1 fruit fly cellular context compared by ENCODE assay signal in the genomic region with DNA sequence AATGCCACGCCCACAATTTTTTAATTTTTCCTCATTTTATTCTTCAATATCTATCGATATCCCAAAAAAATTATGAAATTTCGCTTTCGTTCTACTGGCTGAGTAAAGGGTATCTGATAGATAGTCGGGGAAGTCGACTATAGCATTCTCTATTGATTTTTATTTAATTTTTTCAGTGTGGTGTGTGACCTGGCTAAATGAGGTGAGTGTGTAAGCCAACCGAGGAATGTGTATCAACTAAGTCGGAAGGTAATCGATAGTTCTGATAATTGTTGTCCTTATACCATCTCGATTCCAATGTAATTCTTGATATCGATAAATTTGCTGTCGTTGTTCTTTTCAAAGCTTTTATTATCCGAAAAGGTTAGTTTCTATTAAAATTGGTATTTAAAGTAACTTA.
TF ChIP-seq lines count a peak whose summit lies in the region.

A gene (plus strand): TSS at position 328 of the 400 bp plus-strand sequence.

TF ChIP-seq in whole organism, embryonic, 481 proteins besides CTCF, POLR2A, EP300 and RAD21 (continued from another document and continues in another):
- TF ChIP-seq ara (GFP tag; IDR thresholded peaks at IDR 0.05; lab: Robert Waterston, UW) = no peak
- peak; percentile 96 for TF ChIP-seq Dref (GFP tag; IDR thresholded peaks at IDR 0.05; lab: Robert Waterston, UW)
- TF ChIP-seq Stat92E (GFP tag; optimal IDR thresholded peaks at IDR 0.05; lab: Kevin White, UChicago) = no peak
- peak; percentile 73 for TF ChIP-seq Lhr (GFP tag; optimal IDR thresholded peaks at IDR 0.05; lab: Kevin White, UChicago)
- peak; percentile 18 for TF ChIP-seq CG9609 (GFP tag; optimal IDR thresholded peaks at IDR 0.05; lab: Kevin White, UChicago)
- TF ChIP-seq HLHmδ (GFP tag; optimal IDR thresholded peaks at IDR 0.05; lab: Kevin White, UChicago) = no peak
- no peak for TF ChIP-seq Drgx (GFP tag; IDR thresholded peaks at IDR 0.05; lab: Robert Waterston, UW)
- TF ChIP-seq CG4424 (GFP tag; optimal IDR thresholded peaks at IDR 0.05; lab: Kevin White, UChicago) = peak; percentile 56
- no peak for TF ChIP-seq CG5180 (GFP tag; optimal IDR thresholded peaks at IDR 0.05; lab: Kevin White, UChicago)
- no peak for TF ChIP-seq CG3995 (GFP tag; optimal IDR thresholded peaks at IDR 0.05; lab: Kevin White, UChicago)
- TF ChIP-seq CG12219 (GFP tag; optimal IDR thresholded peaks at IDR 0.05; lab: Kevin White, UChicago) = no peak
- peak; percentile 2 for TF ChIP-seq scrt (GFP tag; optimal IDR thresholded peaks at IDR 0.05; lab: Kevin White, UChicago)
- peak; percentile 7 for TF ChIP-seq HmgZ (tag; optimal IDR thresholded peaks at IDR 0.05; lab: Kevin White, UChicago)
- TF ChIP-seq Sox102F (GFP tag; optimal IDR thresholded peaks at IDR 0.05; lab: Kevin White, UChicago) = peak; percentile 46
- no peak for TF ChIP-seq pan (optimal IDR thresholded peaks at IDR 0.05; lab: Kevin White, UChicago)
- peak in 1 of 2 experiments; percentile 42 for TF ChIP-seq pan (GFP tag; optimal IDR thresholded peaks at IDR 0.05 in 1 of 2, IDR thresholded peaks at IDR 0.05 in 1 of 2)
- no peak for TF ChIP-seq CG10654 (GFP tag; optimal IDR thresholded peaks at IDR 0.05; lab: Kevin White, UChicago)
- no peak for TF ChIP-seq hth (optimal IDR thresholded peaks at IDR 0.05; lab: Kevin White, UChicago)
- TF ChIP-seq chn (GFP tag; optimal IDR thresholded peaks at IDR 0.05; lab: Kevin White, UChicago) = peak; percentile 53
- peak; percentile 12 for TF ChIP-seq pnt (GFP tag; optimal IDR thresholded peaks at IDR 0.05; lab: Kevin White, UChicago)
- peak; percentile 47 for TF ChIP-seq CG2712 (tag; optimal IDR thresholded peaks at IDR 0.05; lab: Kevin White, UChicago)
- 0 out of 2 replicates have a peak, but pooled peaks have one; percentile 37 for TF ChIP-seq CG11247 (GFP tag; IDR thresholded peaks at IDR 0.05; lab: Robert Waterston, UW)
- no peak for TF ChIP-seq Sin3A (optimal IDR thresholded peaks at IDR 0.05; lab: Kevin White, UChicago)
- no peak for TF ChIP-seq Gsc (GFP tag; IDR thresholded peaks at IDR 0.05; lab: Robert Waterston, UW)
- TF ChIP-seq Atf3 (GFP tag; optimal IDR thresholded peaks at IDR 0.05; lab: Kevin White, UChicago) = peak; percentile 29
- no peak for TF ChIP-seq Hmx (GFP tag; optimal IDR thresholded peaks at IDR 0.05; lab: Kevin White, UChicago)
- peak; percentile 46 for TF ChIP-seq nmo (GFP tag; optimal IDR thresholded peaks at IDR 0.05; lab: Kevin White, UChicago)
- no peak for TF ChIP-seq CG17912 (GFP tag; optimal IDR thresholded peaks at IDR 0.05; lab: Kevin White, UChicago)
- peak; percentile 37 for TF ChIP-seq CG3163 (GFP tag; optimal IDR thresholded peaks at IDR 0.05; lab: Kevin White, UChicago)
- no peak for TF ChIP-seq CG12299 (tag; optimal IDR thresholded peaks at IDR 0.05; lab: Kevin White, UChicago)
- TF ChIP-seq CG12104 (GFP tag; optimal IDR thresholded peaks at IDR 0.05; lab: Kevin White, UChicago) = no peak
- peak; percentile 66 for TF ChIP-seq Side (GFP tag; optimal IDR thresholded peaks at IDR 0.05; lab: Kevin White, UChicago)
- TF ChIP-seq tll (GFP tag; optimal IDR thresholded peaks at IDR 0.05; lab: Kevin White, UChicago) = no peak
- no peak for TF ChIP-seq CG9437 (GFP tag; optimal IDR thresholded peaks at IDR 0.05; lab: Kevin White, UChicago)
- no peak for TF ChIP-seq esg (GFP tag; conservative IDR thresholded peaks at IDR 0.05; lab: Robert Waterston, UW)
- TF ChIP-seq dan (GFP tag; IDR thresholded peaks at IDR 0.05; lab: Robert Waterston, UW) = no peak
- no peak for TF ChIP-seq Ravus (GFP tag; IDR thresholded peaks at IDR 0.05; lab: Robert Waterston, UW)
- no peak for TF ChIP-seq jigr1 (GFP tag; IDR thresholded peaks at IDR 0.05; lab: Robert Waterston, UW)
- TF ChIP-seq CG4282 (GFP tag; optimal IDR thresholded peaks at IDR 0.05; lab: Kevin White, UChicago) = no peak
- peak; percentile 80 for TF ChIP-seq nerfin-2 (GFP tag; IDR thresholded peaks at IDR 0.05; lab: Robert Waterston, UW; ENCODE audit: partially characterized antibody)
- TF ChIP-seq crp (GFP tag; optimal IDR thresholded peaks at IDR 0.05; lab: Kevin White, UChicago) = peak in 1 of 2 experiments; percentile 49
- TF ChIP-seq psq (GFP tag; optimal IDR thresholded peaks at IDR 0.05; lab: Kevin White, UChicago) = peak; percentile 21
- TF ChIP-seq H2.0 (GFP tag; IDR thresholded peaks at IDR 0.05; lab: Robert Waterston, UW) = peak; percentile 36; the same call in 1 of the 2 replicates
- TF ChIP-seq H15 (GFP tag; IDR thresholded peaks at IDR 0.05; lab: Robert Waterston, UW) = no peak
- TF ChIP-seq CG11504 (tag; optimal IDR thresholded peaks at IDR 0.05; lab: Kevin White, UChicago) = no peak
- no peak for TF ChIP-seq CG16779 (GFP tag; IDR thresholded peaks at IDR 0.05; lab: Robert Waterston, UW)
- peak; percentile 83 for TF ChIP-seq hb (GFP tag; IDR thresholded peaks at IDR 0.05; lab: Robert Waterston, UW; ENCODE audit: partially characterized antibody)
- peak; percentile 24 for TF ChIP-seq CG8089 (GFP tag; optimal IDR thresholded peaks at IDR 0.05; lab: Kevin White, UChicago)
- TF ChIP-seq gem (tag; optimal IDR thresholded peaks at IDR 0.05; lab: Kevin White, UChicago) = peak; percentile 64
- peak; percentile 4 for TF ChIP-seq CG12769 (tag; optimal IDR thresholded peaks at IDR 0.05; lab: Kevin White, UChicago)
- TF ChIP-seq CG10979 (tag; optimal IDR thresholded peaks at IDR 0.05; lab: Kevin White, UChicago) = no peak
- TF ChIP-seq Bteb2 (GFP tag; optimal IDR thresholded peaks at IDR 0.05; lab: Kevin White, UChicago) = peak; percentile 47
- peak; percentile 12 for TF ChIP-seq CG13775 (GFP tag; optimal IDR thresholded peaks at IDR 0.05; lab: Kevin White, UChicago)
- TF ChIP-seq CG6272 (GFP tag; IDR thresholded peaks at IDR 0.05; lab: Robert Waterston, UW) = no peak
- TF ChIP-seq cas (GFP tag; IDR thresholded peaks at IDR 0.05; lab: Robert Waterston, UW) = no peak
- peak; percentile 7 for TF ChIP-seq repo (GFP tag; optimal IDR thresholded peaks at IDR 0.05; lab: Kevin White, UChicago)
- TF ChIP-seq fd3F (GFP tag; optimal IDR thresholded peaks at IDR 0.05; lab: Kevin White, UChicago) = no peak
- peak; percentile 59 for TF ChIP-seq CG2116 (GFP tag; optimal IDR thresholded peaks at IDR 0.05; lab: Kevin White, UChicago)
- TF ChIP-seq sr (GFP tag; IDR thresholded peaks at IDR 0.05; lab: Robert Waterston, UW) = no peak
- no peak for TF ChIP-seq Elba2 (GFP tag; optimal IDR thresholded peaks at IDR 0.05; lab: Kevin White, UChicago)
- no peak for TF ChIP-seq GATAe (GFP tag; conservative IDR thresholded peaks at IDR 0.05; lab: Robert Waterston, UW)
- peak in 1 of 2 experiments; percentile 42 for TF ChIP-seq Hr51 (GFP tag; optimal IDR thresholded peaks at IDR 0.05; lab: Kevin White, UChicago)
- no peak for TF ChIP-seq Hand (GFP tag; optimal IDR thresholded peaks at IDR 0.05; lab: Kevin White, UChicago)
- no peak for TF ChIP-seq otp (GFP tag; IDR thresholded peaks at IDR 0.05; lab: Robert Waterston, UW)
- peak; percentile 55; the same call in 1 of the 2 replicates for TF ChIP-seq CG2129 (GFP tag; IDR thresholded peaks at IDR 0.05; lab: Robert Waterston, UW; ENCODE audit: partially characterized antibody)
- no peak for TF ChIP-seq wek (GFP tag; optimal IDR thresholded peaks at IDR 0.05; lab: Kevin White, UChicago)
- TF ChIP-seq CG7372 (GFP tag; IDR thresholded peaks at IDR 0.05; lab: Robert Waterston, UW) = no peak
- TF ChIP-seq CG14860 (GFP tag; IDR thresholded peaks at IDR 0.05; lab: Robert Waterston, UW; ENCODE audit: partially characterized antibody) = peak; percentile 86
- TF ChIP-seq Usf (GFP tag; optimal IDR thresholded peaks at IDR 0.05; lab: Kevin White, UChicago) = no peak
- TF ChIP-seq Doc3 (GFP tag; IDR thresholded peaks at IDR 0.05; lab: Robert Waterston, UW; ENCODE audit: partially characterized antibody) = peak; percentile 71; the same call in 2 of the 3 replicates
- TF ChIP-seq twi (tag; optimal IDR thresholded peaks at IDR 0.05; lab: Kevin White, UChicago) = no peak
- TF ChIP-seq nerfin-1 (tag; optimal IDR thresholded peaks at IDR 0.05; lab: Kevin White, UChicago) = no peak
- TF ChIP-seq CG11085 (GFP tag; IDR thresholded peaks at IDR 0.05; lab: Robert Waterston, UW) = no peak
- TF ChIP-seq zen (tag; optimal IDR thresholded peaks at IDR 0.05; lab: Kevin White, UChicago) = no peak
- peak; percentile 15; the same call in 1 of the 2 replicates for TF ChIP-seq CG31224 (GFP tag; IDR thresholded peaks at IDR 0.05; lab: Robert Waterston, UW)
- no peak for TF ChIP-seq CG31365 (tag; optimal IDR thresholded peaks at IDR 0.05; lab: Kevin White, UChicago)
- no peak for TF ChIP-seq CG3407 (GFP tag; optimal IDR thresholded peaks at IDR 0.05; lab: Kevin White, UChicago)
- TF ChIP-seq CG43689 (GFP tag; IDR thresholded peaks at IDR 0.05; lab: Robert Waterston, UW) = no peak
- TF ChIP-seq CrebB (tag; optimal IDR thresholded peaks at IDR 0.05; lab: Kevin White, UChicago) = no peak
- TF ChIP-seq CG1647 (GFP tag; optimal IDR thresholded peaks at IDR 0.05; lab: Kevin White, UChicago) = peak; percentile 58
- TF ChIP-seq CG3726 (GFP tag; IDR thresholded peaks at IDR 0.05; lab: Robert Waterston, UW) = no peak
- TF ChIP-seq Scr (GFP tag; IDR thresholded peaks at IDR 0.05; lab: Robert Waterston, UW; ENCODE audit: partially characterized antibody) = peak; percentile 83
- TF ChIP-seq kni (GFP tag; optimal IDR thresholded peaks at IDR 0.05; lab: Kevin White, UChicago) = no peak
- TF ChIP-seq prd (optimal IDR thresholded peaks at IDR 0.05; lab: Kevin White, UChicago) = no peak
- peak; percentile 52; the same call in 1 of the 3 replicates for TF ChIP-seq prd (GFP tag; IDR thresholded peaks at IDR 0.05; lab: Robert Waterston, UW)
- no peak for TF ChIP-seq CG10543 (GFP tag; optimal IDR thresholded peaks at IDR 0.05; lab: Kevin White, UChicago)
- peak; percentile 67 for TF ChIP-seq Antp (GFP tag; optimal IDR thresholded peaks at IDR 0.05; lab: Kevin White, UChicago)
- peak; percentile 28 for TF ChIP-seq CG3281 (GFP tag; optimal IDR thresholded peaks at IDR 0.05; lab: Kevin White, UChicago)
- TF ChIP-seq CG13296 (GFP tag; optimal IDR thresholded peaks at IDR 0.05; lab: Kevin White, UChicago) = no peak
- TF ChIP-seq CG1603 (tag; optimal IDR thresholded peaks at IDR 0.05; lab: Kevin White, UChicago) = peak; percentile 62
- no peak for TF ChIP-seq CG12236 (GFP tag; optimal IDR thresholded peaks at IDR 0.05; lab: Kevin White, UChicago)
- no peak for TF ChIP-seq Blimp-1 (GFP tag; optimal IDR thresholded peaks at IDR 0.05; lab: Kevin White, UChicago)
- peak; percentile 71 for TF ChIP-seq Rfx (GFP tag; IDR thresholded peaks at IDR 0.05; lab: Robert Waterston, UW)
- TF ChIP-seq toy (GFP tag; IDR thresholded peaks at IDR 0.05; lab: Robert Waterston, UW) = no peak
- TF ChIP-seq Vsx1 (GFP tag; optimal IDR thresholded peaks at IDR 0.05; lab: Kevin White, UChicago) = no peak
- peak; percentile 69 for TF ChIP-seq CG15514 (GFP tag; optimal IDR thresholded peaks at IDR 0.05; lab: Kevin White, UChicago)
- no peak for TF ChIP-seq CG4328 (GFP tag; optimal IDR thresholded peaks at IDR 0.05; lab: Kevin White, UChicago)
- peak; percentile 34 for TF ChIP-seq jumu (GFP tag; optimal IDR thresholded peaks at IDR 0.05; lab: Kevin White, UChicago)
- peak; percentile 90 for TF ChIP-seq ato (GFP tag; IDR thresholded peaks at IDR 0.05; lab: Robert Waterston, UW; ENCODE audit: partially characterized antibody)
- peak; percentile 94 for TF ChIP-seq Med (GFP tag; lab: Kevin White, UChicago)
- no peak for TF ChIP-seq Mes4 (GFP tag; optimal IDR thresholded peaks at IDR 0.05; lab: Kevin White, UChicago)
- TF ChIP-seq ham (GFP tag; IDR thresholded peaks at IDR 0.05; lab: Robert Waterston, UW) = no peak
- TF ChIP-seq MTF-1 (GFP tag; optimal IDR thresholded peaks at IDR 0.05; lab: Kevin White, UChicago; ENCODE audit: borderline replicate concordance) = no peak
- TF ChIP-seq ken (GFP tag; IDR thresholded peaks at IDR 0.05; lab: Robert Waterston, UW) = peak; percentile 54; the same call in 2 of the 3 replicates
- TF ChIP-seq schlank (tag; optimal IDR thresholded peaks at IDR 0.05; lab: Kevin White, UChicago) = no peak
- no peak for TF ChIP-seq CG9817 (tag; optimal IDR thresholded peaks at IDR 0.05; lab: Kevin White, UChicago)
- TF ChIP-seq Hmr (GFP tag; optimal IDR thresholded peaks at IDR 0.05; lab: Kevin White, UChicago) = peak; percentile 71
- TF ChIP-seq D19A (tag; optimal IDR thresholded peaks at IDR 0.05; lab: Kevin White, UChicago) = peak; percentile 44
- no peak for TF ChIP-seq oc (tag; optimal IDR thresholded peaks at IDR 0.05; lab: Kevin White, UChicago)
- TF ChIP-seq YL-1 (GFP tag; optimal IDR thresholded peaks at IDR 0.05; lab: Kevin White, UChicago) = no peak
- TF ChIP-seq CG10274 (GFP tag; optimal IDR thresholded peaks at IDR 0.05; lab: Kevin White, UChicago) = no peak
- TF ChIP-seq cato (GFP tag; optimal IDR thresholded peaks at IDR 0.05; lab: Kevin White, UChicago; ENCODE audit: borderline replicate concordance) = no peak
- peak; percentile 50 for TF ChIP-seq CG8944 (GFP tag; optimal IDR thresholded peaks at IDR 0.05; lab: Kevin White, UChicago)
- peak; percentile 28 for TF ChIP-seq CG15269 (tag; optimal IDR thresholded peaks at IDR 0.05; lab: Kevin White, UChicago)
- TF ChIP-seq CG7987 (GFP tag; optimal IDR thresholded peaks at IDR 0.05; lab: Kevin White, UChicago) = no peak
- TF ChIP-seq PHDP (tag; optimal IDR thresholded peaks at IDR 0.05; lab: Kevin White, UChicago) = peak; percentile 45
- TF ChIP-seq CG14667 (GFP tag; IDR thresholded peaks at IDR 0.05; lab: Robert Waterston, UW) = peak; percentile 35; the same call in 1 of the 2 replicates
- no peak for TF ChIP-seq gsb (GFP tag; IDR thresholded peaks at IDR 0.05; lab: Robert Waterston, UW)
- TF ChIP-seq CoRest (tag; optimal IDR thresholded peaks at IDR 0.05; lab: Kevin White, UChicago) = peak; percentile 61
- TF ChIP-seq Dad (GFP tag; optimal IDR thresholded peaks at IDR 0.05; lab: Kevin White, UChicago) = peak; percentile 25
- peak; percentile 57 to 62 for TF ChIP-seq dpn (GFP tag; optimal IDR thresholded peaks at IDR 0.05; lab: Kevin White, UChicago)
- TF ChIP-seq CG9727 (GFP tag; optimal IDR thresholded peaks at IDR 0.05; lab: Kevin White, UChicago) = peak; percentile 39
- no peak for TF ChIP-seq caup (GFP tag; optimal IDR thresholded peaks at IDR 0.05; lab: Kevin White, UChicago; ENCODE audit: severe bottlenecking)
- TF ChIP-seq CG4854 (GFP tag; optimal IDR thresholded peaks at IDR 0.05; lab: Kevin White, UChicago) = peak; percentile 50
- TF ChIP-seq E2f1 (GFP tag; IDR thresholded peaks at IDR 0.05; lab: Robert Waterston, UW) = peak; percentile 50
- no peak for TF ChIP-seq gsb-n (tag; optimal IDR thresholded peaks at IDR 0.05; lab: Kevin White, UChicago)
- TF ChIP-seq slbo (GFP tag; IDR thresholded peaks at IDR 0.05; lab: Robert Waterston, UW) = no peak; the same call in 1 of the 2 replicates
- TF ChIP-seq Sry-β (GFP tag; optimal IDR thresholded peaks at IDR 0.05; lab: Kevin White, UChicago) = no peak
